Fruit fly (Drosophila melanogaster): ENCODE measurements around the gene CG18088.

DNA sequence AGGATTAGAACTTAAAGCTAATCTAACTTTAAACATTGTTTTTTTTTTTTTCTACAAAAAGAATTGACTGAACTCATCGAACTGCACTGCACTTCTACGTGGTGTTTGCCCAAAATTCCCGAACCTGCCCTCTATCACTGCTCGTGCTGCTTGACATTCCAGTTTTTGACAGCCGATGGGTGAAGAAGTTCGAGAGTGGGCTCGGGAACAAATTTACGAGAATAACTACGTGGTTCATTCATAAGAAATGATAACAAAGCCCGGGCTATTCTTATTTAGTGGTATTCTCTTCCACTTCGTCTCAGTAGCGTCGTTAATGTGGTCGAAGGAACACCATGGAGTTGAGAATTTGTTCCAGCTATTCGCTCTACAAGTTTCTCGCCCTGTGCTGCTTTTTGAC lies at the start of gene CG18088:
- TF ChIP-seq Hr78 (GFP tag; optimal IDR thresholded peaks at IDR 0.05) (no peak), psq (GFP tag; optimal IDR thresholded peaks at IDR 0.05) (no peak), dsf (GFP tag; optimal IDR thresholded peaks at IDR 0.05; ENCODE audit: borderline replicate concordance) (no peak), br (GFP tag; optimal IDR thresholded peaks at IDR 0.05) (no peak), dl (GFP tag; optimal IDR thresholded peaks at IDR 0.05; ENCODE audit: insufficient read depth in 1 of 2, partially characterized antibody in 2 of 2) (no peak)

All from whole organism, wandering third instar larva.